Worm (Caenorhabditis elegans) whole organism, L1 larva: ENCODE measurements around the gene Y73F8A.5.

Experiments used
- C04F5.9 ChIP-seq: sonication (generic microtip); optimal IDR thresholded peaks from 2 replicates; lab custom pipeline; 2016; ENCODE audit warnings: missing genetic modification characterization, missing compliant biosample characterization
- C34B4.2 ChIP-seq: sonication (generic microtip); optimal IDR thresholded peaks from 2 replicates; lab custom pipeline; 2017; ENCODE audit warnings: mild to moderate bottlenecking, missing genetic modification characterization, missing compliant biosample characterization
- aha-1 ChIP-seq: fragments of 150-350 bp; optimal IDR thresholded peaks from 2 replicates; lab custom pipeline; 2014; ENCODE audit warnings: missing biosample characterization, missing genetic modification characterization
- alr-1 ChIP-seq: fragments of 200-800 bp; sonication (Bioruptor generic); optimal IDR thresholded peaks from 2 replicates; lab custom pipeline; 2018; ENCODE audit warnings: borderline replicate concordance, mild to moderate bottlenecking, missing genetic modification characterization, missing compliant biosample characterization
- ama-1 ChIP-seq: fragments of 150-350 bp; optimal IDR thresholded peaks from 2 replicates; lab custom pipeline; 2014
- ceh-8 ChIP-seq: fragments of 200-800 bp; sonication (Bioruptor generic); optimal IDR thresholded peaks from 2 replicates; lab custom pipeline; 2018; ENCODE audit warnings: mild to moderate bottlenecking, missing genetic modification characterization, moderate library complexity, missing compliant biosample characterization
- ceh-82 ChIP-seq, 3 experiments: fragments of 150-350 bp in 1 of 3; sonication (generic microtip) in 2 of 3; optimal IDR thresholded peaks; 2 replicates each; lab custom pipeline; 2014 to 2017; ENCODE audit warnings: missing biosample characterization in 3 of 3, missing genetic modification characterization in 3 of 3
- ceh-90 ChIP-seq: sonication (generic microtip); optimal IDR thresholded peaks from 2 replicates; lab custom pipeline; 2016; ENCODE audit warnings: missing genetic modification characterization, missing compliant biosample characterization
- dsc-1 ChIP-seq: sonication (generic microtip); optimal IDR thresholded peaks from 2 replicates; lab custom pipeline; 2016; ENCODE audit warnings: mild to moderate bottlenecking, missing genetic modification characterization, missing compliant biosample characterization
- efl-1 ChIP-seq, 4 experiments: fragments of 150-350 bp; optimal IDR thresholded peaks in 3 of 4; peaks in 1 of 4; 1 replicate in 1 of 4; 2 replicates in 3 of 4; lab custom pipeline; 2014; ENCODE audit warnings: missing biosample characterization in 2 of 4, missing genetic modification characterization in 2 of 4, missing genetic modification reagents in 2 of 4
- elt-2 ChIP-seq: sonication (generic microtip); optimal IDR thresholded peaks from 2 replicates; lab custom pipeline; 2016; ENCODE audit warnings: missing genetic modification characterization, mild to moderate bottlenecking, inconsistent platforms, missing compliant biosample characterization, missing genetic modification reagents
- elt-3 ChIP-seq, 6 experiments: fragments of 150-350 bp in 1 of 6; sonication (generic microtip); optimal IDR thresholded peaks; 2 replicates each; lab custom pipeline; 2017 to 2018; ENCODE audit warnings: missing biosample characterization in 6 of 6, missing genetic modification characterization in 6 of 6, inconsistent platforms in 1 of 6
- ets-5 ChIP-seq: fragments of 200-800 bp; sonication (Bioruptor generic); IDR thresholded peaks from 2 replicates; pipeline ENCODE4 v1.3.6; 2022; ENCODE audit warnings: missing genetic modification characterization, missing compliant biosample characterization
- fkh-10 ChIP-seq: sonication (generic microtip); optimal IDR thresholded peaks from 2 replicates; lab custom pipeline; 2017; ENCODE audit warnings: missing biosample characterization, missing genetic modification reagents, missing genetic modification characterization
- fkh-8 ChIP-seq: sonication (generic microtip); optimal IDR thresholded peaks from 2 replicates; lab custom pipeline; 2016; ENCODE audit warnings: mild to moderate bottlenecking, missing genetic modification characterization, missing compliant biosample characterization
- fos-1 ChIP-seq: fragments of 150-350 bp; optimal IDR thresholded peaks from 2 replicates; lab custom pipeline; 2014; ENCODE audit warnings: missing biosample characterization, missing genetic modification characterization
- hlh-4 ChIP-seq: sonication (generic microtip); optimal IDR thresholded peaks from 2 replicates; lab custom pipeline; 2016; ENCODE audit warnings: mild to moderate bottlenecking, missing genetic modification characterization, missing compliant biosample characterization
- lin-39 ChIP-seq: fragments of 150-350 bp; optimal IDR thresholded peaks from 2 replicates; lab custom pipeline; 2014; ENCODE audit warnings: missing biosample characterization, missing genetic modification reagents, missing genetic modification characterization
- mdl-1 ChIP-seq, 2 experiments: fragments of 150-350 bp; optimal IDR thresholded peaks; 2 replicates each; lab custom pipeline; 2014 to 2017; ENCODE audit warnings: missing biosample characterization in 2 of 2, missing genetic modification characterization in 2 of 2, inconsistent platforms in 1 of 2
- mef-2 ChIP-seq: fragments of 150-350 bp; optimal IDR thresholded peaks from 2 replicates; lab custom pipeline; 2014; ENCODE audit warnings: missing biosample characterization, missing genetic modification characterization
- nhr-11 ChIP-seq: fragments of 150-350 bp; optimal IDR thresholded peaks from 2 replicates; lab custom pipeline; 2014; ENCODE audit warnings: missing biosample characterization, missing genetic modification characterization
- nhr-19 ChIP-seq: fragments of 200-800 bp; sonication (Bioruptor generic); conservative IDR thresholded peaks from 2 replicates; pipeline ENCODE4 v1.3.6; 2022; ENCODE audit warnings: missing genetic modification characterization, missing compliant biosample characterization
- nhr-20 ChIP-seq: sonication (generic microtip); optimal IDR thresholded peaks from 2 replicates; lab custom pipeline; 2016; ENCODE audit warnings: mild to moderate bottlenecking, missing genetic modification characterization, missing compliant biosample characterization
- nhr-71 ChIP-seq: sonication (generic microtip); optimal IDR thresholded peaks from 2 replicates; lab custom pipeline; 2016; ENCODE audit warnings: mild to moderate bottlenecking, missing genetic modification characterization, moderate library complexity, missing compliant biosample characterization
- nhr-76 ChIP-seq: sonication (generic microtip); optimal IDR thresholded peaks from 2 replicates; lab custom pipeline; 2017; ENCODE audit warnings: missing biosample characterization, missing genetic modification characterization
- nhr-84 ChIP-seq: sonication (generic microtip); optimal IDR thresholded peaks from 2 replicates; lab custom pipeline; 2017; ENCODE audit warnings: missing biosample characterization, missing genetic modification characterization
- nhr-90 ChIP-seq: sonication (generic microtip); optimal IDR thresholded peaks from 2 replicates; lab custom pipeline; 2016; ENCODE audit warnings: mild to moderate bottlenecking, missing genetic modification characterization, missing compliant biosample characterization; ENCODE audit not compliant: poor library complexity
- pag-3 ChIP-seq: sonication (generic microtip); optimal IDR thresholded peaks from 2 replicates; lab custom pipeline; 2017; ENCODE audit warnings: missing genetic modification characterization, mild to moderate bottlenecking, missing compliant biosample characterization, antibody characterized with exemption, borderline replicate concordance; ENCODE audit not compliant: insufficient read depth
- pax-3 ChIP-seq: fragments of 200-800 bp; sonication (Bioruptor generic); optimal IDR thresholded peaks from 2 replicates; lab custom pipeline; 2018; ENCODE audit warnings: mild to moderate bottlenecking, missing genetic modification characterization, moderate library complexity, missing compliant biosample characterization
- rnt-1 ChIP-seq: sonication (generic microtip); optimal IDR thresholded peaks from 2 replicates; lab custom pipeline; 2016; ENCODE audit warnings: mild to moderate bottlenecking, missing genetic modification characterization, moderate library complexity, missing compliant biosample characterization
- sup-37 ChIP-seq: fragments of 200-800 bp; sonication (Bioruptor generic); optimal IDR thresholded peaks from 2 replicates; lab custom pipeline; 2018; ENCODE audit warnings: mild to moderate bottlenecking, missing genetic modification characterization, missing compliant biosample characterization
- tbx-2 ChIP-seq: sonication (generic microtip); optimal IDR thresholded peaks from 2 replicates; lab custom pipeline; 2016; ENCODE audit warnings: missing genetic modification characterization, missing compliant biosample characterization
- tlp-1 ChIP-seq: fragments of 150-350 bp; optimal IDR thresholded peaks from 2 replicates; lab custom pipeline; 2014; ENCODE audit warnings: missing biosample characterization, missing genetic modification characterization
- unc-30 ChIP-seq: sonication (generic microtip); optimal IDR thresholded peaks from 2 replicates; lab custom pipeline; 2017; ENCODE audit warnings: missing biosample characterization, missing genetic modification characterization
- unc-86 ChIP-seq: sonication (generic microtip); optimal IDR thresholded peaks from 2 replicates; lab custom pipeline; 2016; ENCODE audit warnings: missing genetic modification characterization, missing compliant biosample characterization
- unc-98 ChIP-seq: fragments of 200-800 bp; sonication (Bioruptor generic); IDR thresholded peaks from 2 replicates; pipeline ENCODE4 v1.3.6; 2022; ENCODE audit warnings: missing genetic modification characterization, missing compliant biosample characterization
- zip-4 ChIP-seq: fragments of 200-800 bp; sonication (Bioruptor generic); optimal IDR thresholded peaks from 2 replicates; lab custom pipeline; 2018; ENCODE audit warnings: mild to moderate bottlenecking, missing genetic modification characterization, moderate library complexity, missing compliant biosample characterization
- ztf-4 ChIP-seq: fragments of 150-350 bp; optimal IDR thresholded peaks from 2 replicates; lab custom pipeline; 2014; ENCODE audit warnings: missing biosample characterization, missing genetic modification characterization

Y73F8A.5 gene

DNA sequence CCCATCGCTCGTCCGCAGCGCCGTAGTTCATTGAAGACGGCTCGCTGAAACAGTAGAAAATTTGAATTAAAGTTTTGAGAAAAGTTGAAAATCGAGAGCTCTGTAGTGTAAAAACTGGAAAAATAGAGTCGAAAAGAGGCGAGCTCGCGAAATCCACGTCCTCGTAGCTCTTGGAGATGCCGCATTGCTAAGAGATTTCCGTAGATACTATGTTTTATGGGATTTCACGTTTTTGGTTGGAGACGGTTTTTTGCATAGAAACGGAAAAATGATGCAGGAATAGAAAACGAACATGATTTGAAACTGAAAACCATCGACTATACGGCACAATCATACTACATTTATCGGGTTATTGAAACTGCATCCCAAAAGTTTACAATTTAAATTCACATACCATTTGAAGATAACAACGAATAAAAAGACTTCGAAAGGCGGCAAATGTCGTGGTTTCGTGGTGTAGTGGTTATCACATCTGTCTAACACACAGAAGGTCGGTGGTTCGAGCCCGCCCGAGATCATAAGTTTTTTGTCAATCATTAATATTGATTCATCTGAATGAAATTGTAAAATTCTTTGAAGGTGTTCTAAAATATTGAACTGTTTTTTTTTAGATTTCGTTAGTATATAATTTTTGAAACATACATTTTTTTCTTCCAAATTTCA lies 24.6 kb upstream of the Y73F8A.5 start, which contains the start of gene pkd-2:
Gene pkd-2 (minus strand): TSS at position 51 of the 663 bp plus-strand sequence.
- TF ChIP-seq ceh-90 (no peak), elt-2 (tag; lab: Kevin White, UChicago) (peak; percentile 13), nhr-19 (0 out of 2 replicates have a peak, but pooled peaks have one; percentile 11), efl-1 (optimal IDR thresholded peaks at IDR 0.05; lab: Kevin White, UChicago) (peak in 1 of 2 experiments; percentile 16), efl-1 (GFP tag; optimal IDR thresholded peaks at IDR 0.05 in 1 of 2; lab: Kevin White, UChicago) (peak in 1 of 2 experiments; percentile 86), C34B4.2 (tag; lab: Kevin White, UChicago) (no peak), elt-3 (tag; optimal IDR thresholded peaks at IDR 0.05; lab: Kevin White, UChicago) (no peak), unc-98 (GFP tag; lab: Robert Waterston, UW) (no peak), aha-1 (tag; lab: Kevin White, UChicago) (no peak), fkh-10 (no peak), fkh-8 (tag; lab: Kevin White, UChicago) (no peak), alr-1 (tag; lab: Kevin White, UChicago) (no peak), rnt-1 (tag; lab: Kevin White, UChicago) (no peak), ceh-8 (GFP tag; lab: Kevin White, UChicago) (no peak), hlh-4 (tag; lab: Kevin White, UChicago) (no peak), tbx-2 (tag; lab: Kevin White, UChicago) (no peak), nhr-90 (tag; lab: Kevin White, UChicago) (peak; percentile 39), tlp-1 (no peak)

DNA sequence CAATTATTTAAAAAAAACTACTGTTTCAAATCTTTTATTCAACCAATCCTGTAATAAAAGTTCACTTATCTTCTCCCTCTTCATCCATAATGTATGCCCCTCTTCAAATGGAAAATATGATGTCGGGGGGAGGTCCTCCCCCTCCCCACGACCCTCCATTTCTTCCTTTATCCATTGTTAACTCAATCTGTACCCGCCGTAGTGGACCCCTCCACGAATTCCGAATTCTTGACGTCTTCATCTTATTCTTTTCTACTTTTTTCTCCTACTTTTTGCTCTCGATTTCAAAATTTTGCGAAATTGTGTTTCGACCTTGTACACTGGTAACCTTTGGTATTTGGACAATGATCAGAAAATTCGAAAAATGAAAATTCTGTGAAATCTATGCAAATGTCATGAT lies 23.8 kb upstream of the Y73F8A.5 start, which contains the start of gene lgc-52:
Gene lgc-52 (plus strand): TSS at position 268 of the 400 bp plus-strand sequence.
- TF ChIP-seq unc-30 (tag; lab: Kevin White, UChicago) (no peak), elt-2 (tag; lab: Kevin White, UChicago) (no peak), nhr-76 (tag; lab: Kevin White, UChicago) (no peak), C34B4.2 (tag; lab: Kevin White, UChicago) (no peak), fkh-10 (peak; percentile 39)

- TF ChIP-seq ama-1 (lab: Kevin White, UChicago), result no peak
- TF ChIP-seq fos-1, result no peak
- TF ChIP-seq zip-4 (GFP tag; lab: Kevin White, UChicago), result no peak
- no peak for TF ChIP-seq nhr-11 (tag; lab: Kevin White, UChicago)
- no peak for TF ChIP-seq tbx-2 (tag; lab: Kevin White, UChicago)
- TF ChIP-seq ceh-8 (GFP tag; lab: Kevin White, UChicago), result no peak
- no peak for TF ChIP-seq nhr-84 (tag; lab: Kevin White, UChicago)
- TF ChIP-seq, all 84 proteins: peak for 0
These were observed 14.0 kb upstream of the Y73F8A.5 start, which contains the start of gene Y73F8A.36 for ce11 chrIV:15245655-15246054. Gene Y73F8A.36 (plus strand): TSS chrIV:15245955.

ce11 chrIV:15251075-15251474 lies 8.6 kb upstream of the Y73F8A.5 start:
- TF ChIP-seq zip-4 (GFP tag; lab: Kevin White, UChicago) (no peak), pag-3 (no peak), mdl-1 (tag; optimal IDR thresholded peaks at IDR 0.05; lab: Kevin White, UChicago) (no peak), nhr-20 (no peak), elt-3 (tag; optimal IDR thresholded peaks at IDR 0.05; lab: Kevin White, UChicago) (no peak), dsc-1 (tag; lab: Kevin White, UChicago) (no peak), pax-3 (no peak), sup-37 (GFP tag; lab: Kevin White, UChicago) (no peak), ztf-4 (tag; lab: Kevin White, UChicago) (no peak), unc-86 (no peak), fkh-10 (no peak), lin-39 (tag; lab: Kevin White, UChicago) (no peak), ets-5 (GFP tag; lab: Robert Waterston, UW) (no peak), ceh-82 (tag; optimal IDR thresholded peaks at IDR 0.05; lab: Kevin White, UChicago) (no peak), C04F5.9 (tag; lab: Kevin White, UChicago) (no peak), nhr-71 (tag; lab: Kevin White, UChicago) (no peak), mef-2 (tag; lab: Kevin White, UChicago) (no peak), unc-98 (GFP tag; lab: Robert Waterston, UW) (no peak), tbx-2 (tag; lab: Kevin White, UChicago) (no peak)
